Fruit fly (Drosophila melanogaster) whole organism, embryonic: ENCODE data around the gene AstCC.

Source experiments
- Aef1 ChIP-seq: fragments of 200-800 bp; sonication (Bioruptor generic); IDR thresholded peaks from 3 replicates; pipeline ENCODE4 v1.3.6; 2022; ENCODE audit warnings: missing biosample characterization, missing genetic modification characterization
- CG10147 ChIP-seq: fragments of 200-800 bp; sonication (Bioruptor generic); optimal IDR thresholded peaks from 2 replicates; lab custom pipeline; 2019; ENCODE audit warnings: missing biosample characterization, mild to moderate bottlenecking, missing genetic modification characterization, moderate library complexity
- CG10267 ChIP-seq: fragments of 200-800 bp; sonication (Bioruptor generic); optimal IDR thresholded peaks from 2 replicates; lab custom pipeline; 2018; ENCODE audit warnings: missing biosample characterization, mild to moderate bottlenecking, missing genetic modification characterization, moderate library complexity
- CG10979 ChIP-seq: fragments of 200-800 bp; sonication (Bioruptor generic); optimal IDR thresholded peaks from 2 replicates; lab custom pipeline; 2018; ENCODE audit warnings: missing biosample characterization, mild to moderate bottlenecking, missing genetic modification characterization, moderate library complexity
- CG11456 ChIP-seq: fragments of 200-800 bp; sonication (Bioruptor generic); IDR thresholded peaks from 3 replicates; pipeline ENCODE4 v1.3.6; 2022; ENCODE audit warnings: missing biosample characterization, missing genetic modification characterization
- CG13296 ChIP-seq: fragments of 200-800 bp; sonication (Bioruptor generic); optimal IDR thresholded peaks from 3 replicates; lab custom pipeline; 2018; ENCODE audit warnings: missing biosample characterization, mild to moderate bottlenecking, missing genetic modification characterization
- CG15269 ChIP-seq: fragments of 200-800 bp; sonication (Bioruptor generic); optimal IDR thresholded peaks from 2 replicates; lab custom pipeline; 2018; ENCODE audit warnings: missing biosample characterization, mild to moderate bottlenecking, missing genetic modification characterization, moderate library complexity
- CG2678 ChIP-seq: fragments of 200-800 bp; sonication (Bioruptor generic); optimal IDR thresholded peaks from 3 replicates; lab custom pipeline; 2019; ENCODE audit warnings: missing biosample characterization, mild to moderate bottlenecking, missing genetic modification characterization, moderate library complexity
- CG4360 ChIP-seq: fragments of 200-800 bp; sonication (Bioruptor generic); IDR thresholded peaks from 2 replicates; pipeline ENCODE4 v1.3.6; 2022; ENCODE audit warnings: missing biosample characterization, missing genetic modification characterization
- CG7786 ChIP-seq: fragments of 200-800 bp; sonication (Bioruptor generic); optimal IDR thresholded peaks from 2 replicates; lab custom pipeline; 2016; ENCODE audit warnings: missing biosample characterization, missing genetic modification characterization
- CG7839 ChIP-seq: fragments of 200-800 bp; sonication (Bioruptor generic); optimal IDR thresholded peaks from 3 replicates; lab custom pipeline; 2018; ENCODE audit warnings: missing biosample characterization, mild to moderate bottlenecking, missing genetic modification characterization, moderate library complexity
- CG7963 ChIP-seq: fragments of 200-800 bp; sonication (Bioruptor generic); IDR thresholded peaks from 3 replicates; pipeline ENCODE4 v1.3.6; 2022; ENCODE audit warnings: missing biosample characterization, missing genetic modification characterization; ENCODE audit not compliant: partially characterized antibody
- CG7987 ChIP-seq: fragments of 200-800 bp; sonication (Bioruptor generic); optimal IDR thresholded peaks from 2 replicates; lab custom pipeline; 2018; ENCODE audit warnings: missing biosample characterization, mild to moderate bottlenecking, missing genetic modification characterization, moderate library complexity
- CG9215 ChIP-seq: fragments of 200-800 bp; sonication (Bioruptor generic); IDR thresholded peaks from 2 replicates; pipeline ENCODE4 v1.3.6; 2022; ENCODE audit warnings: missing biosample characterization, missing genetic modification characterization
- CG9727 ChIP-seq: fragments of 200-800 bp; sonication (Bioruptor generic); optimal IDR thresholded peaks from 3 replicates; lab custom pipeline; 2017; ENCODE audit warnings: missing biosample characterization, mild to moderate bottlenecking, missing genetic modification characterization
- CG9932 ChIP-seq: fragments of 200-800 bp; sonication (Bioruptor generic); IDR thresholded peaks from 2 replicates; pipeline ENCODE4 v1.3.6; 2022; ENCODE audit warnings: missing biosample characterization, missing genetic modification characterization
- D19B ChIP-seq: fragments of 200-800 bp; sonication (Bioruptor generic); optimal IDR thresholded peaks from 2 replicates; lab custom pipeline; 2017; ENCODE audit warnings: missing biosample characterization, mild to moderate bottlenecking, missing genetic modification characterization
- Deaf1 ChIP-seq: fragments of 200-800 bp; optimal IDR thresholded peaks from 3 replicates; lab custom pipeline; 2019; ENCODE audit warnings: missing biosample characterization, mild to moderate bottlenecking, missing genetic modification characterization, moderate library complexity
- Dip3 ChIP-seq: fragments of 200-800 bp; sonication (Bioruptor generic); optimal IDR thresholded peaks from 3 replicates; lab custom pipeline; 2016; ENCODE audit warnings: missing biosample characterization, missing genetic modification characterization
- Ets65A ChIP-seq: fragments of 200-800 bp; sonication (Bioruptor generic); peaks from one replicate; lab custom pipeline; 2016; ENCODE audit warnings: missing biosample characterization, missing genetic modification characterization
- Fer3 ChIP-seq: fragments of 200-800 bp; sonication (Bioruptor generic); optimal IDR thresholded peaks from 2 replicates; lab custom pipeline; 2018; ENCODE audit warnings: missing biosample characterization, mild to moderate bottlenecking, missing genetic modification characterization, moderate library complexity
- Gsc ChIP-seq: fragments of 200-800 bp; sonication (Bioruptor generic); IDR thresholded peaks from 2 replicates; pipeline ENCODE4 v1.3.6; 2022; ENCODE audit warnings: missing biosample characterization, missing genetic modification characterization
- HHEX ChIP-seq: fragments of 200-800 bp; sonication (Bioruptor generic); optimal IDR thresholded peaks from 3 replicates; lab custom pipeline; 2017; ENCODE audit warnings: missing biosample characterization, mild to moderate bottlenecking, missing genetic modification characterization, missing genetic modification reagents
- HLHmδ ChIP-seq: fragments of 200-800 bp; sonication (Bioruptor generic); optimal IDR thresholded peaks from 2 replicates; lab custom pipeline; 2018; ENCODE audit warnings: missing biosample characterization, mild to moderate bottlenecking, missing genetic modification characterization, moderate library complexity
- Med ChIP-seq: fragments of 200-800 bp; sonication (Bioruptor generic); peaks from one replicate; lab custom pipeline; 2016; ENCODE audit warnings: missing biosample characterization, missing genetic modification characterization, mild to moderate bottlenecking, inconsistent platforms, moderate library complexity
- Nf-YC ChIP-seq: fragments of 200-800 bp; optimal IDR thresholded peaks from 3 replicates; lab custom pipeline; 2019; ENCODE audit warnings: missing biosample characterization, mild to moderate bottlenecking, missing genetic modification characterization, moderate library complexity
- Poxn ChIP-seq: fragments of 200-800 bp; sonication (Bioruptor generic); IDR thresholded peaks from 2 replicates; pipeline ENCODE4 v1.3.6; 2022; ENCODE audit warnings: missing biosample characterization, missing genetic modification characterization
- Rfx ChIP-seq: fragments of 200-800 bp; sonication (Bioruptor generic); IDR thresholded peaks from 2 replicates; pipeline ENCODE4 v1.3.6; 2022; ENCODE audit warnings: missing biosample characterization, missing genetic modification characterization
- Trl ChIP-seq, 3 experiments: fragments of >200 bp in 2 of 3; fragments of 200-800 bp in 1 of 3; sonication (Bioruptor generic) in 1 of 3; optimal IDR thresholded peaks; 2 replicates in 1 of 3; 3 replicates in 2 of 3; lab custom pipeline; 2016 to 2017; ENCODE audit warnings: missing biosample characterization in 1 of 3, missing genetic modification characterization in 1 of 3
- amos ChIP-seq: fragments of 200-800 bp; sonication (Bioruptor generic); IDR thresholded peaks from 2 replicates; pipeline ENCODE4 v1.3.6; 2022; ENCODE audit warnings: missing biosample characterization, missing genetic modification characterization; ENCODE audit not compliant: partially characterized antibody
- cg ChIP-seq: fragments of 200-800 bp; sonication (Bioruptor generic); optimal IDR thresholded peaks from 3 replicates; lab custom pipeline; 2019; ENCODE audit warnings: missing biosample characterization, mild to moderate bottlenecking, missing genetic modification characterization, moderate library complexity
- chinmo ChIP-seq: fragments of 200-800 bp; sonication (Bioruptor generic); IDR thresholded peaks from 4 replicates; pipeline ENCODE4 v1.3.6; 2022; ENCODE audit warnings: missing biosample characterization, missing genetic modification characterization; ENCODE audit not compliant: partially characterized antibody
- cwo ChIP-seq: fragments of 200-800 bp; sonication (Bioruptor generic); optimal IDR thresholded peaks from 3 replicates; lab custom pipeline; 2017; ENCODE audit warnings: missing biosample characterization, missing genetic modification characterization, mild to moderate bottlenecking, moderate library complexity, missing genetic modification reagents
- dysf ChIP-seq: fragments of 200-800 bp; sonication (Bioruptor generic); IDR thresholded peaks from 3 replicates; pipeline ENCODE4 v1.3.6; 2022; ENCODE audit warnings: missing biosample characterization, missing genetic modification characterization
- exex ChIP-seq: fragments of 200-800 bp; sonication (Bioruptor generic); optimal IDR thresholded peaks from 4 replicates; lab custom pipeline; 2018; ENCODE audit warnings: missing biosample characterization, mild to moderate bottlenecking, missing genetic modification characterization, moderate library complexity
- fd3F ChIP-seq: fragments of 200-800 bp; sonication (Bioruptor generic); optimal IDR thresholded peaks from 2 replicates; lab custom pipeline; 2018; ENCODE audit warnings: missing biosample characterization, mild to moderate bottlenecking, missing genetic modification characterization, moderate library complexity
- gem ChIP-seq: fragments of 200-800 bp; sonication (Bioruptor generic); optimal IDR thresholded peaks from 2 replicates; lab custom pipeline; 2019; ENCODE audit warnings: missing biosample characterization, mild to moderate bottlenecking, missing genetic modification characterization, moderate library complexity
- jing ChIP-seq: fragments of 200-800 bp; sonication (Bioruptor generic); optimal IDR thresholded peaks from 2 replicates; lab custom pipeline; 2018; ENCODE audit warnings: missing biosample characterization, mild to moderate bottlenecking, missing genetic modification characterization
- lbe ChIP-seq: fragments of 200-800 bp; sonication (Bioruptor generic); optimal IDR thresholded peaks from 2 replicates; lab custom pipeline; 2016; ENCODE audit warnings: missing biosample characterization, mild to moderate bottlenecking, missing genetic modification characterization
- lilli ChIP-seq: fragments of 200-800 bp; sonication (Bioruptor generic); optimal IDR thresholded peaks from 3 replicates; lab custom pipeline; 2016; ENCODE audit warnings: missing biosample characterization, missing genetic modification characterization
- mam ChIP-seq: fragments of 200-800 bp; sonication (Bioruptor generic); optimal IDR thresholded peaks from 3 replicates; lab custom pipeline; 2016; ENCODE audit warnings: missing biosample characterization, missing genetic modification characterization
- org-1 ChIP-seq: fragments of 200-800 bp; sonication (Bioruptor generic); optimal IDR thresholded peaks from 2 replicates; lab custom pipeline; 2017; ENCODE audit warnings: missing biosample characterization, missing genetic modification characterization
- pb ChIP-seq: fragments of 200-800 bp; sonication (Bioruptor generic); optimal IDR thresholded peaks from 3 replicates; lab custom pipeline; 2016; ENCODE audit warnings: missing biosample characterization, missing genetic modification characterization
- prd ChIP-seq, 3 experiments: fragments of >200 bp in 2 of 3; fragments of 200-800 bp in 1 of 3; sonication (Bioruptor generic) in 1 of 3; optimal IDR thresholded peaks in 2 of 3; IDR thresholded peaks in 1 of 3; 2 replicates in 2 of 3; 3 replicates in 1 of 3; pipeline versions ENCODE4 v1.3.6 to Lab custom; 2017 to 2022; ENCODE audit warnings: missing biosample characterization in 1 of 3, missing genetic modification characterization in 1 of 3
- psq ChIP-seq: fragments of 200-800 bp; sonication (Bioruptor generic); optimal IDR thresholded peaks from 2 replicates; lab custom pipeline; 2017; ENCODE audit warnings: missing biosample characterization, missing genetic modification characterization
- row ChIP-seq: fragments of 200-800 bp; sonication (Bioruptor generic); IDR thresholded peaks from 3 replicates; pipeline ENCODE4 v1.3.6; 2022; ENCODE audit warnings: missing biosample characterization, missing genetic modification characterization
- sr ChIP-seq: fragments of 200-800 bp; sonication (Bioruptor generic); IDR thresholded peaks from 3 replicates; pipeline ENCODE4 v1.3.6; 2022; ENCODE audit warnings: missing biosample characterization, missing genetic modification characterization
- sug ChIP-seq: fragments of 200-800 bp; optimal IDR thresholded peaks from 2 replicates; lab custom pipeline; 2019; ENCODE audit warnings: missing biosample characterization, mild to moderate bottlenecking, missing genetic modification characterization, moderate library complexity

The AstCC gene

dm6 chr2L:11065106-11065878 is 19.7 kb downstream of the AstCC start (continued):
- TF ChIP-seq Rfx (GFP tag; lab: Robert Waterston, UW) (peak; percentile 68), HLHmδ (GFP tag; lab: Kevin White, UChicago) (no peak), sr (0 out of 3 replicates have a peak, but pooled peaks have one; percentile 8), prd (optimal IDR thresholded peaks at IDR 0.05; lab: Kevin White, UChicago) (no peak), prd (GFP tag; IDR thresholded peaks at IDR 0.05; lab: Robert Waterston, UW) (peak; percentile 49), Nf-YC (tag; lab: Kevin White, UChicago) (no peak), Med (GFP tag; lab: Kevin White, UChicago) (peak; percentile 45), Trl (optimal IDR thresholded peaks at IDR 0.05; lab: Kevin White, UChicago) (no peak), Trl (GFP tag; optimal IDR thresholded peaks at IDR 0.05; lab: Kevin White, UChicago) (no peak), lilli (GFP tag; lab: Kevin White, UChicago) (peak; percentile 49), exex (tag; lab: Kevin White, UChicago) (peak; percentile 10), jing (no peak), chinmo (GFP tag; lab: Robert Waterston, UW) (no peak), amos (no peak), CG11456 (GFP tag; lab: Robert Waterston, UW) (0 out of 3 replicates have a peak, but pooled peaks have one; percentile 6), sug (tag; lab: Kevin White, UChicago) (peak; percentile 18), mam (peak; percentile 8), Dip3 (GFP tag; lab: Kevin White, UChicago) (no peak), dysf (GFP tag; lab: Robert Waterston, UW) (peak; percentile 66; the same call in 2 of the 3 replicates), Ets65A (GFP tag; lab: Kevin White, UChicago) (peak; percentile 82), psq (no peak), CG13296 (GFP tag; lab: Kevin White, UChicago) (peak; percentile 11), Deaf1 (no peak), CG9215 (peak; percentile 59), CG10147 (GFP tag; lab: Kevin White, UChicago) (peak; percentile 31), CG9727 (GFP tag; lab: Kevin White, UChicago) (peak; percentile 12), Poxn (peak; percentile 59), lbe (peak; percentile 8), Aef1 (GFP tag; lab: Robert Waterston, UW) (peak; percentile 45; the same call in 2 of the 3 replicates), CG15269 (tag; lab: Kevin White, UChicago) (peak; percentile 43), CG4360 (GFP tag; lab: Robert Waterston, UW) (peak; percentile 26; the same call in 1 of the 2 replicates), CG2678 (tag; lab: Kevin White, UChicago) (peak; percentile 69), cwo (GFP tag; lab: Kevin White, UChicago) (peak; percentile 58), pb (no peak), row (GFP tag; lab: Robert Waterston, UW) (peak; percentile 68), org-1 (GFP tag; lab: Kevin White, UChicago) (peak; percentile 8), HHEX (GFP tag; lab: Kevin White, UChicago) (peak; percentile 54), CG10979 (tag; lab: Kevin White, UChicago) (no peak), cg (GFP tag; lab: Kevin White, UChicago) (no peak), CG10267 (peak; percentile 1), Fer3 (tag; lab: Kevin White, UChicago) (peak; percentile 54), CG7786 (no peak), Gsc (no peak), CG7963 (GFP tag; lab: Robert Waterston, UW) (no peak), CG7839 (tag; lab: Kevin White, UChicago) (peak; percentile 68), CG7987 (GFP tag; lab: Kevin White, UChicago) (no peak), CG9932 (GFP tag; lab: Robert Waterston, UW) (peak; percentile 66), D19B (GFP tag; lab: Kevin White, UChicago) (peak; percentile 33), gem (tag; lab: Kevin White, UChicago) (peak; percentile 67), fd3F (GFP tag; lab: Kevin White, UChicago) (peak; percentile 24)
